Worm (Caenorhabditis elegans) whole organism, L3 larva: ENCODE data around the gene F19G12.11.

Source experiments
- aly-2 ChIP-seq: fragments of 150-350 bp; optimal IDR thresholded peaks from 2 replicates; lab custom pipeline; 2014; ENCODE audit warnings: missing biosample characterization, missing genetic modification characterization
- ama-1 ChIP-seq: fragments of 150-350 bp; optimal IDR thresholded peaks from 2 replicates; lab custom pipeline; 2018
- ceh-82 ChIP-seq: fragments of 150-350 bp; optimal IDR thresholded peaks from 2 replicates; lab custom pipeline; 2014; ENCODE audit warnings: missing biosample characterization, missing genetic modification characterization
- ceh-9 ChIP-seq: sonication (generic microtip); optimal IDR thresholded peaks from 2 replicates; lab custom pipeline; 2018; ENCODE audit warnings: missing biosample characterization, missing genetic modification characterization
- nhr-11 ChIP-seq: fragments of 150-350 bp; optimal IDR thresholded peaks from 2 replicates; lab custom pipeline; 2014; ENCODE audit warnings: missing biosample characterization, missing genetic modification characterization
- nhr-25 ChIP-seq: sonication (generic microtip); optimal IDR thresholded peaks from 2 replicates; lab custom pipeline; 2017; ENCODE audit warnings: missing biosample characterization, missing genetic modification characterization
- nhr-76 ChIP-seq: fragments of 150-350 bp; sonication (generic microtip); optimal IDR thresholded peaks from 5 replicates; lab custom pipeline; 2014; ENCODE audit warnings: missing biosample characterization, missing genetic modification characterization
- pha-4 ChIP-seq: fragments of 150-350 bp; optimal IDR thresholded peaks from 2 replicates; lab custom pipeline; 2014; ENCODE audit warnings: missing biosample characterization, missing genetic modification reagents, missing genetic modification characterization
- pqm-1 ChIP-seq: fragments of 150-350 bp; optimal IDR thresholded peaks from 2 replicates; lab custom pipeline; 2017; ENCODE audit warnings: missing biosample characterization, missing genetic modification characterization, inconsistent platforms
- skn-1 ChIP-seq: fragments of 150-350 bp; optimal IDR thresholded peaks from 2 replicates; lab custom pipeline; 2014; ENCODE audit warnings: missing biosample characterization, missing genetic modification characterization
- snpc-4 ChIP-seq: fragments of 150-350 bp; optimal IDR thresholded peaks from 2 replicates; lab custom pipeline; 2014; ENCODE audit warnings: missing biosample characterization, missing genetic modification characterization
- tbx-2 ChIP-seq: sonication (generic microtip); optimal IDR thresholded peaks from 2 replicates; lab custom pipeline; 2016; ENCODE audit warnings: mild to moderate bottlenecking, missing genetic modification characterization, missing compliant biosample characterization
- unc-62 ChIP-seq: fragments of 150-350 bp; sonication (generic microtip); optimal IDR thresholded peaks from 4 replicates; lab custom pipeline; 2014; ENCODE audit warnings: missing biosample characterization, missing genetic modification reagents, missing genetic modification characterization
- zag-1 ChIP-seq: fragments of 150-350 bp; optimal IDR thresholded peaks from 2 replicates; lab custom pipeline; 2014; ENCODE audit warnings: missing biosample characterization, missing genetic modification characterization

- TF ChIP-seq unc-62 (GFP tag; lab: Kevin White, UChicago) (no peak), ama-1 (lab: Kevin White, UChicago) (no peak), snpc-4 (tag; lab: Kevin White, UChicago) (no peak), pha-4 (no peak), aly-2 (tag; lab: Kevin White, UChicago) (no peak), ceh-82 (no peak), nhr-25 (no peak), nhr-11 (tag; lab: Kevin White, UChicago) (no peak), pqm-1 (no peak), skn-1 (tag; lab: Kevin White, UChicago) (no peak), nhr-76 (tag; lab: Kevin White, UChicago) (no peak), ceh-9 (tag; lab: Kevin White, UChicago) (no peak), tbx-2 (tag; lab: Kevin White, UChicago) (no peak), zag-1 (tag; lab: Kevin White, UChicago) (no peak)
Observed at ce11 chrX:1443556-1444243, 17.4 kb upstream of the F19G12.11 start.
